Worm (Caenorhabditis elegans): ENCODE data around the gene rom-2.

ce11 chrIII:9585314-9585713 is 10.1 kb downstream of the rom-2 start:
- TF ChIP-seq tra-4 (tag; optimal IDR thresholded peaks at IDR 0.05) (no peak), hmg-4 (GFP tag; optimal IDR thresholded peaks at IDR 0.05) (no peak), pes-1 (GFP tag; IDR thresholded peaks at IDR 0.05) (no peak), ama-1 (optimal IDR thresholded peaks at IDR 0.05) (no peak), tbx-37 (GFP tag; conservative IDR thresholded peaks at IDR 0.05) (no peak), hmbx-1 (tag; optimal IDR thresholded peaks at IDR 0.05) (no peak), aly-1 (tag; optimal IDR thresholded peaks at IDR 0.05) (no peak), ets-7 (tag; optimal IDR thresholded peaks at IDR 0.05) (no peak), hnd-1 (tag; optimal IDR thresholded peaks at IDR 0.05) (no peak), flt-1 (GFP tag; IDR thresholded peaks at IDR 0.05) (no peak), B0310.2 (tag; optimal IDR thresholded peaks at IDR 0.05) (no peak), ceh-36 (tag; optimal IDR thresholded peaks at IDR 0.05) (no peak), ceh-13 (GFP tag; optimal IDR thresholded peaks at IDR 0.05) (no peak)

Data from whole organism, early embryonic.